Worm (Caenorhabditis elegans): ENCODE measurements around the gene dhs-26.

dhs-26 gene

ce11 chrX:3313939-3314338 is 48.4 kb downstream of the dhs-26 start:
- TF ChIP-seq flt-1 (GFP tag; IDR thresholded peaks at IDR 0.05) (peak; percentile 64), klf-2 (GFP tag; conservative IDR thresholded peaks at IDR 0.05) (no peak)
